Worm (Caenorhabditis elegans) whole organism, L3 larva: ENCODE results near the gene Y105C5A.9.

Experiments used
- lin-15B ChIP-seq: fragments of 150-350 bp; optimal IDR thresholded peaks from 2 replicates; lab custom pipeline; 2014; ENCODE audit warnings: missing biosample characterization, missing genetic modification characterization
- pha-4 ChIP-seq: fragments of 150-350 bp; optimal IDR thresholded peaks from 2 replicates; lab custom pipeline; 2014; ENCODE audit warnings: missing biosample characterization, missing genetic modification reagents, missing genetic modification characterization
- unc-62 ChIP-seq: fragments of 150-350 bp; sonication (generic microtip); optimal IDR thresholded peaks from 4 replicates; lab custom pipeline; 2014; ENCODE audit warnings: missing biosample characterization, missing genetic modification reagents, missing genetic modification characterization

ce11 chrIV:15588879-15589278, 42.4 kb upstream of the Y105C5A.9 start:
- TF ChIP-seq pha-4 (tag; lab: Kevin White, UChicago) (no peak), unc-62 (no peak), lin-15B (tag; lab: Kevin White, UChicago) (no peak)
